Worm (Caenorhabditis elegans) whole organism, L3 larva: ENCODE data around the gene C42D8.9.
A peak's percentile ranks its signal among the peaks of the same experiment; 100 is the strongest.

Source experiments
- R02D3.7 ChIP-seq: fragments of 150-350 bp; optimal IDR thresholded peaks from 2 replicates; lab custom pipeline; 2014; ENCODE audit warnings: missing biosample characterization, missing genetic modification characterization
- aly-2 ChIP-seq: fragments of 150-350 bp; optimal IDR thresholded peaks from 2 replicates; lab custom pipeline; 2014; ENCODE audit warnings: missing biosample characterization, missing genetic modification characterization
- ama-1 ChIP-seq: fragments of 150-350 bp; optimal IDR thresholded peaks from 2 replicates; lab custom pipeline; 2018
- ceh-16 ChIP-seq: sonication (generic microtip); optimal IDR thresholded peaks from 2 replicates; lab custom pipeline; 2017; ENCODE audit warnings: missing biosample characterization, missing genetic modification characterization
- ceh-28 ChIP-seq: fragments of 150-350 bp; optimal IDR thresholded peaks from 2 replicates; lab custom pipeline; 2014; ENCODE audit warnings: missing biosample characterization, missing genetic modification reagents, missing genetic modification characterization
- daf-12 ChIP-seq: fragments of 150-350 bp; optimal IDR thresholded peaks from 2 replicates; lab custom pipeline; 2014; ENCODE audit warnings: missing biosample characterization, missing genetic modification reagents, missing genetic modification characterization
- egl-27 ChIP-seq: sonication (generic microtip); optimal IDR thresholded peaks from 4 replicates; lab custom pipeline; 2017; ENCODE audit warnings: missing biosample characterization, missing genetic modification reagents, missing genetic modification characterization
- egl-5 ChIP-seq: fragments of 150-350 bp; optimal IDR thresholded peaks from 2 replicates; lab custom pipeline; 2017; ENCODE audit warnings: missing biosample characterization, missing genetic modification reagents, missing genetic modification characterization, inconsistent platforms
- elt-2 ChIP-seq: sonication (generic microtip); optimal IDR thresholded peaks from 2 replicates; lab custom pipeline; 2016; ENCODE audit warnings: missing genetic modification reagents, mild to moderate bottlenecking, missing genetic modification characterization, missing compliant biosample characterization
- elt-3 ChIP-seq, 3 experiments: fragments of 150-350 bp in 1 of 3; sonication (generic microtip) in 2 of 3; optimal IDR thresholded peaks; 2 replicates in 2 of 3; 4 replicates in 1 of 3; lab custom pipeline; 2014 to 2017; ENCODE audit warnings: missing biosample characterization in 3 of 3, missing genetic modification characterization in 3 of 3
- eor-1 ChIP-seq, 2 experiments: fragments of 150-350 bp; optimal IDR thresholded peaks; 2 replicates each; lab custom pipeline; 2014 to 2018; ENCODE audit warnings: missing biosample characterization in 2 of 2, missing genetic modification characterization in 2 of 2
- fkh-10 ChIP-seq: sonication (generic microtip); optimal IDR thresholded peaks from 2 replicates; lab custom pipeline; 2017; ENCODE audit warnings: missing biosample characterization, missing genetic modification reagents, missing genetic modification characterization
- hmg-11 ChIP-seq: sonication (generic microtip); optimal IDR thresholded peaks from 2 replicates; lab custom pipeline; 2016; ENCODE audit warnings: missing genetic modification characterization, missing compliant biosample characterization
- jun-1 ChIP-seq: fragments of 150-350 bp; optimal IDR thresholded peaks from 2 replicates; lab custom pipeline; 2014; ENCODE audit warnings: missing biosample characterization, missing genetic modification reagents, missing genetic modification characterization
- lin-39 ChIP-seq: fragments of 150-350 bp; optimal IDR thresholded peaks from 2 replicates; lab custom pipeline; 2018; ENCODE audit warnings: missing biosample characterization, missing genetic modification reagents, missing genetic modification characterization
- lsy-12 ChIP-seq: sonication (generic microtip); optimal IDR thresholded peaks from 2 replicates; lab custom pipeline; 2016; ENCODE audit warnings: mild to moderate bottlenecking, missing genetic modification characterization, missing compliant biosample characterization
- mdl-1 ChIP-seq: fragments of 150-350 bp; optimal IDR thresholded peaks from 2 replicates; lab custom pipeline; 2014; ENCODE audit warnings: missing biosample characterization, missing genetic modification characterization
- nhr-11 ChIP-seq: fragments of 150-350 bp; optimal IDR thresholded peaks from 2 replicates; lab custom pipeline; 2014; ENCODE audit warnings: missing biosample characterization, missing genetic modification characterization
- nhr-12 ChIP-seq: fragments of 150-350 bp; optimal IDR thresholded peaks from 2 replicates; lab custom pipeline; 2014; ENCODE audit warnings: missing biosample characterization, missing genetic modification characterization
- nhr-237 ChIP-seq: fragments of 150-350 bp; optimal IDR thresholded peaks from 2 replicates; lab custom pipeline; 2014; ENCODE audit warnings: missing biosample characterization, missing genetic modification characterization
- nhr-25 ChIP-seq: sonication (generic microtip); optimal IDR thresholded peaks from 2 replicates; lab custom pipeline; 2017; ENCODE audit warnings: missing biosample characterization, missing genetic modification characterization
- nhr-43 ChIP-seq: sonication (generic microtip); optimal IDR thresholded peaks from 2 replicates; lab custom pipeline; 2016; ENCODE audit warnings: mild to moderate bottlenecking, missing genetic modification characterization, missing compliant biosample characterization; ENCODE audit not compliant: poor library complexity, severe bottlenecking
- nhr-76 ChIP-seq: fragments of 150-350 bp; sonication (generic microtip); optimal IDR thresholded peaks from 5 replicates; lab custom pipeline; 2014; ENCODE audit warnings: missing biosample characterization, missing genetic modification characterization
- pha-4 ChIP-seq: fragments of 150-350 bp; optimal IDR thresholded peaks from 2 replicates; lab custom pipeline; 2014; ENCODE audit warnings: missing biosample characterization, missing genetic modification reagents, missing genetic modification characterization
- pqm-1 ChIP-seq: fragments of 150-350 bp; optimal IDR thresholded peaks from 2 replicates; lab custom pipeline; 2017; ENCODE audit warnings: missing biosample characterization, missing genetic modification characterization, inconsistent platforms
- sea-2 ChIP-seq: fragments of 150-350 bp; sonication (generic microtip); optimal IDR thresholded peaks from 4 replicates; lab custom pipeline; 2014; ENCODE audit warnings: missing biosample characterization, missing genetic modification reagents, missing genetic modification characterization
- skn-1 ChIP-seq: fragments of 150-350 bp; optimal IDR thresholded peaks from 2 replicates; lab custom pipeline; 2014; ENCODE audit warnings: missing biosample characterization, missing genetic modification characterization
- tbx-2 ChIP-seq: sonication (generic microtip); optimal IDR thresholded peaks from 2 replicates; lab custom pipeline; 2016; ENCODE audit warnings: mild to moderate bottlenecking, missing genetic modification characterization, missing compliant biosample characterization
- unc-39 ChIP-seq: sonication (generic microtip); optimal IDR thresholded peaks from 4 replicates; lab custom pipeline; 2017; ENCODE audit warnings: missing biosample characterization, missing genetic modification characterization
- unc-62 ChIP-seq: fragments of 150-350 bp; sonication (generic microtip); optimal IDR thresholded peaks from 4 replicates; lab custom pipeline; 2014; ENCODE audit warnings: missing biosample characterization, missing genetic modification reagents, missing genetic modification characterization
- ztf-11 ChIP-seq: fragments of 150-350 bp; optimal IDR thresholded peaks from 2 replicates; lab custom pipeline; 2014; ENCODE audit warnings: missing biosample characterization, missing genetic modification characterization

The C42D8.9 gene

DNA sequence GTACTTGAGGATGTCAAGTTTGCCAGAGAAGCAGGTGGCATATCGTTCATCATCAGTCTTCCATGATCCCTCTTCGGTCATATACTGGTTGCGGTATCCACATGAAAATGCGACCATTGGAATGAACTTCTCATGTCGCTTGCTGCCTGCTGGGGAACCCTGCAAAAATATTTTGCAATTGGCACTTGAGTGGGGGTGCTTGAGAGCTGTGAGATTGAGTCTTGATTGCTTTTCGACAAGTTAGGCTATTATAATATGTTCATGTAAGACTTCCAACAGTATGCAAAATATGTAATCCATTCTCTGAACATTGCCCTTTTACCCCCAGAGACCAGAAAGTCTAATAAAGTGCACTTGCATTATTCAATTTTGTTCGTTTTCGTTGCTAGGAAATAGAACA is 9.3 kb upstream of the C42D8.9 start:
- TF ChIP-seq ama-1 (lab: Kevin White, UChicago) (peak; percentile 31), R02D3.7 (tag; lab: Kevin White, UChicago) (no peak)

DNA sequence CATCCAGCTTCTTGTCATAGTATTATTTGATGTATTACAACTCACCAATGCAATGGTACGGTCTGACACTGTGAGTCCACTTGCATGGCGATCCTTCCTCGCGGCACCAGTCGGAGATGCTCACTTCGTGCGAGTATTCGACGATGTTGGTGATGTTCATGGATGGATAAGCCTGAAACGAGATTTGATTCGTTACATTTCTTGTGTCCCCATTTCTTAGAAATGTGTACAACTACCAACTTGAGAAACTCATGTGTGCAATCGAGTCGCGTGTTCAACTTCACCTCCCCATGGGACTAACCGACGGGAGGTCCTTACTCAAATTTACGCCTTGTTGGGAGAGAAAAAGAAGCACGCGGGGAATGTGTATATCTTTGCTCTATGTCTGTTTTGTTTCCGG is 8.7 kb upstream of the C42D8.9 start:
- peak; percentile 29 for TF ChIP-seq lin-39 (tag; lab: Kevin White, UChicago)
- no peak for TF ChIP-seq ceh-16
- TF ChIP-seq nhr-11 (tag; lab: Kevin White, UChicago): no peak

DNA sequence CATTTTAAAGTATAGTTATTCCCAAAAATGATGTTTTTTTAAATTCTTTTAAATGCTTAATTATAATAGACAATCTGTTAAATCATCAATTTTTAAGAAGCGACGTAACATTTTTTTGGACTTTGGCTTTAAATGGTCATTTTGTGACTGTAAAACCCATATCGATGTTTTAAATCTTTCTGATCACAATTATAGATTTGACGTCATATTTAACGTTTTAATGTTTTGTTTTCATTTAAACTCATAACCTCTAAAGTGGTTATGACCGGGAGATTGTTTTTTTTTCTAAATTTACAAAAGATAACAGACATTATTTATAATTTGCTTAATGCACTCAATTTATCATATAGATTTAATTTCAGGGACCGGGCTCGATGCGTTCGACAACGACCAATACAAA is 5.1 kb upstream of the C42D8.9 start:
- TF ChIP-seq pqm-1 (tag; lab: Kevin White, UChicago) (no peak), tbx-2 (tag; lab: Kevin White, UChicago) (no peak), hmg-11 (tag; lab: Kevin White, UChicago) (no peak), nhr-76 (tag; lab: Kevin White, UChicago) (no peak)

DNA sequence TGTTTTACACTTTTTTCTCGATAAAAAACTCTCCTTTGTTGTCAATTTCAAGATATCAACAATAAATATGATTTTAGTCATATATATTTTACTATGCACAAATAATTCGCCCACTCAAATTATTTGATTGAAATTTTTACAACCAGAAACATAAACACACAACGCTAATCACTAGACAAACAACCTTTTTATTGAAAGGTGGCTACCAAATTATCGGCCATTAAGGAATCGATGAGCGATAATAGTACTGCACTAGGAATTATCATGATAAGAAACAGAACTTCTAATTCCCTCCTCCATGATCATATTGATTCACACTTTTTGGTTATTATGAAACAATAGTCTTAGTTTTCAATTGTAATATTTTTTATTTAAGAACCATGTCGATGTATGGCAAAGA is 2.3 kb upstream of the C42D8.9 start, which contains the start of gene C42D8.1:
TSS of gene C42D8.1 (plus strand) at position 377 of the 400 bp plus-strand sequence.
- TF ChIP-seq pqm-1 (tag; lab: Kevin White, UChicago) (peak; percentile 89), pha-4 (peak; percentile 35), jun-1 (tag; lab: Kevin White, UChicago) (no peak), skn-1 (tag; lab: Kevin White, UChicago) (no peak), elt-3 (tag; optimal IDR thresholded peaks at IDR 0.05; lab: Kevin White, UChicago) (no peak), ztf-11 (tag; lab: Kevin White, UChicago) (no peak), elt-2 (tag; lab: Kevin White, UChicago) (peak; percentile 84)

DNA sequence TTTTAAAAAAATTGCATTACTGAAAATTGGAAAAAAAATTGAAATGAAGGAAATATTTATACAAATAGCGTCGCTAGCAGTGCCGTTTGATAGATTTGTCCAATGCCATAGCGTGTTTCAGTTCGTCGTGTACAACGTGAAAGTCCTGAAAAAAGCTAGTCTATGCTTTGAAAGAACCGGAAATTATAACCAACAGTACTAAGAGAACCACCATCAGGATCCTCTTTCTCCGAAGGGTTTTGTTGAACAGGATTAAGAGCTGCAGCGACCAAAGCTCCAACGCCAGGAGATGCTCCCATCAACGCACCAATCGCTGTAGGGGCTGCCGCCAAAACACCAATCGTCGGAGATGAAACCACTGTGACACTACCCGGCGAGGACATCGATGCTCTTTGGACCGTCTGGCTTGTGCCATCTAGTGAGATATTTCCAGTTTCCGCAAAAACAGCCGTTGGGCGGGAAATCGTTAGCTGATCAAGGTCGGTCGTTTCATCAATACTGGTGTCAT is 601 bp downstream of the C42D8.9 start:
- no peak for TF ChIP-seq tbx-2 (tag; lab: Kevin White, UChicago)
- no peak for TF ChIP-seq eor-1 (tag; optimal IDR thresholded peaks at IDR 0.05; lab: Kevin White, UChicago)
- TF ChIP-seq daf-12: no peak
- no peak for TF ChIP-seq lin-39 (tag; lab: Kevin White, UChicago)
- TF ChIP-seq nhr-25 (tag; lab: Kevin White, UChicago): no peak

DNA sequence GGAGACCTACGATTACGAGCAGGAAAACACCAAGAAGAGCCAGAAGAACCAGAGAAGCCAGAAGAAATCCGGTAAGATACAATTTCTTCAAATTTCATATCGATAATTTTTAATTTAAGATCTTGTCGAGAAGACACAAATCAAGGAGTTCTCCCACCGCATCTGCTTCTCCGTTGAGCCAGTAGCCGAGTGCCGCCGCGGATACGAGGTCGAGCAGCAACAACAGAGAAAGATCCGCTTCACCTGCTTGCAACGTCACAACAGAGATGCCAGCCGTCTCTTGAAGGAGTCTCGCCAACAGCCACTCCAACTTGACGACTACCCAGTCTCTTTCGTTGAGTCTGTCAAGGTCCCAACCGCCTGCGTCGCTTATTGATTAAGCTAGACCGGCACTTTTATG is 1.1 kb downstream of the C42D8.9 start:
- TF ChIP-seq nhr-11 (tag; lab: Kevin White, UChicago): no peak

DNA sequence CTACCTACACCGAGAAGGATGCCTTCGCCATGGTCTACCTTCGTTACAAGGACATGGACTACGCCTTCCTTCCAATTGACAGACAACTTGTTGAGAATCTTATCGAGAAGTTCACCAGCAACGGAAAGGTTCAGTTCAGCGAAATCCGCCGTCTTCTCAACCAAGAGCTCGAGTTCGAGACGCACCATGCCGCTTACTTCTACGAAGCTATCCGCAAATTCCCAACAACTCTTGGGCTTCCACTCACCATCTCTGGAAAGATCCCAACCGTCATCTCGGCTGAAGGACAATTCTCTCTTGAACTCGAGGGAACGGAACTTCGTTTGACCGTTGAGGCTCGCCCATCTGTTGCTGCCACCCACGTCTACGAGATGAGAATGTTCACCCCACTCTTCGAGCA is 3.4 kb downstream of the C42D8.9 start:
- TF ChIP-seq hmg-11 (tag; lab: Kevin White, UChicago) (no peak), elt-2 (tag; lab: Kevin White, UChicago) (no peak), nhr-12 (tag; lab: Kevin White, UChicago) (no peak), egl-5 (tag; lab: Kevin White, UChicago) (no peak), nhr-11 (tag; lab: Kevin White, UChicago) (no peak), fkh-10 (GFP tag; lab: Kevin White, UChicago) (no peak), ama-1 (lab: Kevin White, UChicago) (no peak), R02D3.7 (tag; lab: Kevin White, UChicago) (no peak), egl-27 (tag; lab: Kevin White, UChicago) (no peak), lsy-12 (tag; lab: Kevin White, UChicago) (no peak), jun-1 (tag; lab: Kevin White, UChicago) (no peak), aly-2 (tag; lab: Kevin White, UChicago) (no peak), nhr-237 (tag; lab: Kevin White, UChicago) (no peak), mdl-1 (tag; lab: Kevin White, UChicago) (no peak)

DNA sequence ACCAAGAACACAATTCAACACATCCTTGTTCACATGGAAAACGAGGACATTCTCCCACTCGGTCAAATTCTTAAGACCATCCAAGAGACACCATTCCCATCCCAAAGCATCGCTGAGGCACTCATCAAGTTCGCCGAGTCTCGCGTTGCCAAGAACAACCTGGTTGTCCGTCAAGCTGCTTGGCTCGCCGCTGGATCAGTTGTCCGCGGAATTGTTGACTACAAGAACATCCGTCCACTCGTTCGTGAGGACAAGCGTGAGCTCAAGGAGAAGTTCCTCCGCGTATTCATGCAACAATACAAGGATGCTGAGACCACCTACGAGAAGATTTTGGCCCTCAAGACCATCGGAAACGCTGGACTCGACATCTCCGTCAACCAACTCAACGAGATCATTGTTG is 4.5 kb downstream of the C42D8.9 start:
- TF ChIP-seq hmg-11 (tag; lab: Kevin White, UChicago) (no peak), nhr-43 (tag; lab: Kevin White, UChicago) (no peak), ceh-16 (no peak), daf-12 (no peak), unc-39 (tag; lab: Kevin White, UChicago) (no peak), nhr-237 (tag; lab: Kevin White, UChicago) (no peak), unc-62 (GFP tag; lab: Kevin White, UChicago) (no peak), mdl-1 (tag; lab: Kevin White, UChicago) (no peak), elt-2 (tag; lab: Kevin White, UChicago) (no peak), ztf-11 (tag; lab: Kevin White, UChicago) (no peak), sea-2 (GFP tag; lab: Kevin White, UChicago) (no peak), ceh-28 (no peak), lin-39 (tag; lab: Kevin White, UChicago) (no peak), elt-3 (tag; optimal IDR thresholded peaks at IDR 0.05; lab: Kevin White, UChicago) (no peak)
